Fruit fly (Drosophila melanogaster): Measurements from ENCODE around the gene CG7910.

The CG7910 gene

dm6 chr3R:8122198-8122970 is 35.3 kb downstream of the CG7910 start, which contains the start of gene CG7878 (continued):
- TF ChIP-seq CG11723 (GFP tag; optimal IDR thresholded peaks at IDR 0.05) (no peak), CG12942 (GFP tag; optimal IDR thresholded peaks at IDR 0.05) (no peak), cwo (GFP tag; optimal IDR thresholded peaks at IDR 0.05) (no peak), scrt (GFP tag; optimal IDR thresholded peaks at IDR 0.05) (peak; percentile 52), CG7963 (GFP tag; IDR thresholded peaks at IDR 0.05; ENCODE audit: partially characterized antibody) (peak; percentile 71), sens-2 (GFP tag; IDR thresholded peaks at IDR 0.05) (no peak), Optix (GFP tag; IDR thresholded peaks at IDR 0.05) (no peak), ken (GFP tag; IDR thresholded peaks at IDR 0.05) (peak; percentile 60; the same call in 2 of the 3 replicates), CG11398 (GFP tag; optimal IDR thresholded peaks at IDR 0.05) (no peak), trh (GFP tag; optimal IDR thresholded peaks at IDR 0.05) (no peak), tap (tag; optimal IDR thresholded peaks at IDR 0.05) (no peak), kay (GFP tag; optimal IDR thresholded peaks at IDR 0.05) (peak; percentile 52), CG7372 (GFP tag; IDR thresholded peaks at IDR 0.05) (no peak), Camta (GFP tag; optimal IDR thresholded peaks at IDR 0.05) (peak; percentile 34), mirr (GFP tag; optimal IDR thresholded peaks at IDR 0.05) (peak; percentile 2), Ets65A (GFP tag) (peak; percentile 96), CG31441 (GFP tag; IDR thresholded peaks at IDR 0.05) (peak; percentile 61), CG2120 (GFP tag; optimal IDR thresholded peaks at IDR 0.05) (peak; percentile 84), vfl (GFP tag; optimal IDR thresholded peaks at IDR 0.05) (peak; percentile 31), Adf1 (GFP tag; IDR thresholded peaks at IDR 0.05) (no peak), eve (GFP tag; optimal IDR thresholded peaks at IDR 0.05) (no peak), bbx (GFP tag; IDR thresholded peaks at IDR 0.05; ENCODE audit: partially characterized antibody) (peak; percentile 77), ap (GFP tag; IDR thresholded peaks at IDR 0.05) (no peak), ewg (GFP tag; optimal IDR thresholded peaks at IDR 0.05) (peak; percentile 8), Ada2b (GFP tag; IDR thresholded peaks at IDR 0.05) (peak; percentile 55; the same call in 1 of the 2 replicates), Awh (GFP tag; IDR thresholded peaks at IDR 0.05) (no peak), CG31365 (tag; optimal IDR thresholded peaks at IDR 0.05) (peak; percentile 7), CG33213 (GFP tag; optimal IDR thresholded peaks at IDR 0.05) (peak; percentile 57), CG16863 (GFP tag; optimal IDR thresholded peaks at IDR 0.05) (peak; percentile 42), CG4854 (GFP tag; optimal IDR thresholded peaks at IDR 0.05) (no peak), CG5245 (GFP tag; optimal IDR thresholded peaks at IDR 0.05) (peak; percentile 17), tna (GFP tag; IDR thresholded peaks at IDR 0.05; ENCODE audit: partially characterized antibody) (peak; percentile 54), CG10147 (GFP tag; optimal IDR thresholded peaks at IDR 0.05) (peak; percentile 69), Eip74EF (GFP tag; optimal IDR thresholded peaks at IDR 0.05) (no peak), CG1233 (GFP tag; optimal IDR thresholded peaks at IDR 0.05) (peak; percentile 5), CG13296 (GFP tag; optimal IDR thresholded peaks at IDR 0.05) (peak; percentile 37), nmo (GFP tag; optimal IDR thresholded peaks at IDR 0.05) (peak; percentile 66), nom (GFP tag; optimal IDR thresholded peaks at IDR 0.05) (peak; percentile 2), CG42726 (GFP tag; IDR thresholded peaks at IDR 0.05; ENCODE audit: partially characterized antibody) (peak; percentile 62; the same call in 1 of the 2 replicates), CG3065 (GFP tag; optimal IDR thresholded peaks at IDR 0.05) (no peak), CG4282 (GFP tag; optimal IDR thresholded peaks at IDR 0.05) (no peak), CG8388 (GFP tag; optimal IDR thresholded peaks at IDR 0.05) (peak; percentile 0), Hey (tag; optimal IDR thresholded peaks at IDR 0.05) (no peak), corto (GFP tag; optimal IDR thresholded peaks at IDR 0.05) (peak; percentile 34), CG1832 (GFP tag; optimal IDR thresholded peaks at IDR 0.05) (no peak), sisA (GFP tag; IDR thresholded peaks at IDR 0.05) (peak; percentile 56), CG11085 (GFP tag; IDR thresholded peaks at IDR 0.05) (0 out of 2 replicates have a peak, but pooled peaks have one; percentile 35), Ravus (GFP tag; IDR thresholded peaks at IDR 0.05) (no peak; the same call in 1 of the 2 replicates), lab (GFP tag; optimal IDR thresholded peaks at IDR 0.05) (peak; percentile 71)
